Worm (Caenorhabditis elegans) whole organism, L1 larva: ENCODE measurements around the gene D2045.9.

ENCODE experiments used
- C04F5.9 ChIP-seq: sonication (generic microtip); optimal IDR thresholded peaks from 2 replicates; lab custom pipeline; 2016; ENCODE audit warnings: missing genetic modification characterization, missing compliant biosample characterization
- C16A3.4 ChIP-seq: fragments of 150-350 bp; optimal IDR thresholded peaks from 2 replicates; lab custom pipeline; 2014; ENCODE audit warnings: missing biosample characterization, missing genetic modification characterization
- C34B4.2 ChIP-seq: sonication (generic microtip); optimal IDR thresholded peaks from 2 replicates; lab custom pipeline; 2017; ENCODE audit warnings: mild to moderate bottlenecking, missing genetic modification characterization, missing compliant biosample characterization
- Y116A8C.19 ChIP-seq: sonication (generic microtip); optimal IDR thresholded peaks from 2 replicates; lab custom pipeline; 2016; ENCODE audit warnings: missing compliant biosample characterization, missing genetic modification characterization, borderline replicate concordance
- aly-2 ChIP-seq: fragments of 150-350 bp; optimal IDR thresholded peaks from 2 replicates; lab custom pipeline; 2014; ENCODE audit warnings: missing biosample characterization, missing genetic modification characterization
- blmp-1 ChIP-seq: fragments of 150-350 bp; optimal IDR thresholded peaks from 2 replicates; lab custom pipeline; 2014; ENCODE audit warnings: missing biosample characterization, missing genetic modification characterization
- ceh-63 ChIP-seq: fragments of 200-800 bp; sonication (Bioruptor generic); optimal IDR thresholded peaks from 2 replicates; lab custom pipeline; 2018; ENCODE audit warnings: mild to moderate bottlenecking, missing genetic modification characterization, missing compliant biosample characterization
- ceh-82 ChIP-seq, 3 experiments: fragments of 150-350 bp in 1 of 3; sonication (generic microtip) in 2 of 3; optimal IDR thresholded peaks; 2 replicates each; lab custom pipeline; 2014 to 2017; ENCODE audit warnings: missing biosample characterization in 3 of 3, missing genetic modification characterization in 3 of 3
- ceh-90 ChIP-seq: sonication (generic microtip); optimal IDR thresholded peaks from 2 replicates; lab custom pipeline; 2016; ENCODE audit warnings: missing genetic modification characterization, missing compliant biosample characterization
- dpl-1 ChIP-seq, 3 experiments: fragments of 150-350 bp in 2 of 3; sonication (generic microtip) in 1 of 3; optimal IDR thresholded peaks; 2 replicates each; lab custom pipeline; 2014 to 2017; ENCODE audit warnings: missing biosample characterization in 3 of 3, missing genetic modification characterization in 3 of 3, missing genetic modification reagents in 3 of 3
- dsc-1 ChIP-seq: sonication (generic microtip); optimal IDR thresholded peaks from 2 replicates; lab custom pipeline; 2016; ENCODE audit warnings: mild to moderate bottlenecking, missing genetic modification characterization, missing compliant biosample characterization
- efl-1 ChIP-seq, 4 experiments: fragments of 150-350 bp; optimal IDR thresholded peaks in 3 of 4; peaks in 1 of 4; 1 replicate in 1 of 4; 2 replicates in 3 of 4; lab custom pipeline; 2014; ENCODE audit warnings: missing biosample characterization in 2 of 4, missing genetic modification characterization in 2 of 4, missing genetic modification reagents in 2 of 4
- egl-27 ChIP-seq, 2 experiments: fragments of 150-350 bp in 1 of 2; sonication (generic microtip); optimal IDR thresholded peaks; 3 replicates each; lab custom pipeline; 2017 to 2018; ENCODE audit warnings: missing biosample characterization in 2 of 2, missing genetic modification characterization in 2 of 2, missing genetic modification reagents in 2 of 2
- elt-3 ChIP-seq, 6 experiments: fragments of 150-350 bp in 1 of 6; sonication (generic microtip); optimal IDR thresholded peaks; 2 replicates each; lab custom pipeline; 2017 to 2018; ENCODE audit warnings: missing biosample characterization in 6 of 6, missing genetic modification characterization in 6 of 6, inconsistent platforms in 1 of 6
- fkh-10 ChIP-seq: sonication (generic microtip); optimal IDR thresholded peaks from 2 replicates; lab custom pipeline; 2017; ENCODE audit warnings: missing biosample characterization, missing genetic modification reagents, missing genetic modification characterization
- fkh-4 ChIP-seq: sonication (generic microtip); optimal IDR thresholded peaks from 2 replicates; lab custom pipeline; 2016; ENCODE audit warnings: missing compliant biosample characterization, missing genetic modification characterization, borderline replicate concordance
- fkh-8 ChIP-seq: sonication (generic microtip); optimal IDR thresholded peaks from 2 replicates; lab custom pipeline; 2016; ENCODE audit warnings: mild to moderate bottlenecking, missing genetic modification characterization, missing compliant biosample characterization
- hpl-2 ChIP-seq: fragments of 150-350 bp; optimal IDR thresholded peaks from 2 replicates; lab custom pipeline; 2014; ENCODE audit warnings: missing biosample characterization, missing genetic modification reagents, missing genetic modification characterization
- jun-1 ChIP-seq: fragments of 150-350 bp; optimal IDR thresholded peaks from 2 replicates; lab custom pipeline; 2014; ENCODE audit warnings: missing biosample characterization, missing genetic modification reagents, missing genetic modification characterization
- lin-13 ChIP-seq: fragments of 150-350 bp; optimal IDR thresholded peaks from 2 replicates; lab custom pipeline; 2014; ENCODE audit warnings: missing biosample characterization, missing genetic modification reagents, missing genetic modification characterization
- lin-14 ChIP-seq: fragments of 200-800 bp; sonication (Bioruptor generic); optimal IDR thresholded peaks from 2 replicates; lab custom pipeline; 2018; ENCODE audit warnings: mild to moderate bottlenecking, missing genetic modification characterization, moderate library complexity, missing compliant biosample characterization
- lin-15B ChIP-seq: fragments of 150-350 bp; sonication (generic microtip); optimal IDR thresholded peaks from 3 replicates; lab custom pipeline; 2014; ENCODE audit warnings: missing biosample characterization, missing genetic modification characterization
- lin-35 ChIP-seq, 2 experiments: fragments of 150-350 bp; optimal IDR thresholded peaks; 2 replicates each; lab custom pipeline; 2014; ENCODE audit warnings: missing biosample characterization in 2 of 2, missing genetic modification characterization in 2 of 2, missing genetic modification reagents in 2 of 2
- lin-39 ChIP-seq: fragments of 150-350 bp; optimal IDR thresholded peaks from 2 replicates; lab custom pipeline; 2014; ENCODE audit warnings: missing biosample characterization, missing genetic modification reagents, missing genetic modification characterization
- lir-3 ChIP-seq: sonication (generic microtip); optimal IDR thresholded peaks from 2 replicates; lab custom pipeline; 2016; ENCODE audit warnings: mild to moderate bottlenecking, missing genetic modification characterization, moderate library complexity, missing compliant biosample characterization; ENCODE audit not compliant: poor library complexity
- lsy-2 ChIP-seq, 2 experiments: fragments of 150-350 bp; optimal IDR thresholded peaks; 2 replicates each; lab custom pipeline; 2014; ENCODE audit warnings: missing biosample characterization in 2 of 2, missing genetic modification characterization in 2 of 2
- mab-9 ChIP-seq: fragments of 200-800 bp; sonication (Bioruptor generic); IDR thresholded peaks from 2 replicates; pipeline ENCODE4 v1.3.6; 2022; ENCODE audit warnings: missing genetic modification reagents, missing genetic modification characterization, missing compliant biosample characterization
- mdl-1 ChIP-seq, 2 experiments: fragments of 150-350 bp; optimal IDR thresholded peaks; 2 replicates each; lab custom pipeline; 2014 to 2017; ENCODE audit warnings: missing biosample characterization in 2 of 2, missing genetic modification characterization in 2 of 2, inconsistent platforms in 1 of 2
- mef-2 ChIP-seq: fragments of 150-350 bp; optimal IDR thresholded peaks from 2 replicates; lab custom pipeline; 2014; ENCODE audit warnings: missing biosample characterization, missing genetic modification characterization
- mep-1 ChIP-seq: fragments of 150-350 bp; optimal IDR thresholded peaks from 2 replicates; lab custom pipeline; 2014; ENCODE audit warnings: missing biosample characterization, missing genetic modification characterization
- nhr-12 ChIP-seq: sonication (generic microtip); optimal IDR thresholded peaks from 2 replicates; lab custom pipeline; 2017; ENCODE audit warnings: missing biosample characterization, missing genetic modification characterization
- nhr-19 ChIP-seq: fragments of 200-800 bp; sonication (Bioruptor generic); conservative IDR thresholded peaks from 2 replicates; pipeline ENCODE4 v1.3.6; 2022; ENCODE audit warnings: missing genetic modification characterization, missing compliant biosample characterization
- nhr-20 ChIP-seq: sonication (generic microtip); optimal IDR thresholded peaks from 2 replicates; lab custom pipeline; 2016; ENCODE audit warnings: mild to moderate bottlenecking, missing genetic modification characterization, missing compliant biosample characterization
- nhr-237 ChIP-seq: fragments of 150-350 bp; optimal IDR thresholded peaks from 2 replicates; lab custom pipeline; 2014; ENCODE audit warnings: missing biosample characterization, missing genetic modification characterization
- nhr-71 ChIP-seq: sonication (generic microtip); optimal IDR thresholded peaks from 2 replicates; lab custom pipeline; 2016; ENCODE audit warnings: mild to moderate bottlenecking, missing genetic modification characterization, moderate library complexity, missing compliant biosample characterization
- nhr-76 ChIP-seq: sonication (generic microtip); optimal IDR thresholded peaks from 2 replicates; lab custom pipeline; 2017; ENCODE audit warnings: missing biosample characterization, missing genetic modification characterization
- nhr-85 ChIP-seq: sonication (generic microtip); peaks from one replicate; lab custom pipeline; 2016; ENCODE audit warnings: missing genetic modification characterization, inconsistent platforms, missing compliant biosample characterization
- nhr-90 ChIP-seq: sonication (generic microtip); optimal IDR thresholded peaks from 2 replicates; lab custom pipeline; 2016; ENCODE audit warnings: mild to moderate bottlenecking, missing genetic modification characterization, missing compliant biosample characterization; ENCODE audit not compliant: poor library complexity
- rnt-1 ChIP-seq: sonication (generic microtip); optimal IDR thresholded peaks from 2 replicates; lab custom pipeline; 2016; ENCODE audit warnings: mild to moderate bottlenecking, missing genetic modification characterization, moderate library complexity, missing compliant biosample characterization
- skn-1 ChIP-seq: fragments of 150-350 bp; optimal IDR thresholded peaks from 2 replicates; lab custom pipeline; 2014; ENCODE audit warnings: missing biosample characterization, missing genetic modification characterization
- snpc-4 ChIP-seq: fragments of 150-350 bp; optimal IDR thresholded peaks from 2 replicates; lab custom pipeline; 2014; ENCODE audit warnings: missing biosample characterization, missing genetic modification characterization
- snu-23 ChIP-seq: sonication (generic microtip); optimal IDR thresholded peaks from 2 replicates; lab custom pipeline; 2016; ENCODE audit warnings: missing genetic modification characterization, missing compliant biosample characterization
- sox-4 ChIP-seq: sonication (generic microtip); optimal IDR thresholded peaks from 2 replicates; lab custom pipeline; 2016; ENCODE audit warnings: missing genetic modification characterization, missing compliant biosample characterization
- sptf-1 ChIP-seq: fragments of 150-350 bp; optimal IDR thresholded peaks from 2 replicates; lab custom pipeline; 2014; ENCODE audit warnings: missing biosample characterization, missing genetic modification characterization
- swsn-7 ChIP-seq: sonication (generic microtip); optimal IDR thresholded peaks from 2 replicates; lab custom pipeline; 2016; ENCODE audit warnings: missing genetic modification characterization, missing compliant biosample characterization
- tbx-2 ChIP-seq: sonication (generic microtip); optimal IDR thresholded peaks from 2 replicates; lab custom pipeline; 2016; ENCODE audit warnings: missing genetic modification characterization, missing compliant biosample characterization
- unc-130 ChIP-seq: fragments of 150-350 bp; optimal IDR thresholded peaks from 2 replicates; lab custom pipeline; 2017; ENCODE audit warnings: missing biosample characterization, missing genetic modification characterization, inconsistent platforms
- vab-15 ChIP-seq: sonication (generic microtip); optimal IDR thresholded peaks from 2 replicates; lab custom pipeline; 2017; ENCODE audit warnings: missing genotype, mild to moderate bottlenecking, missing genetic modification characterization, missing compliant biosample characterization
- xbp-1 ChIP-seq: sonication (generic microtip); optimal IDR thresholded peaks from 2 replicates; lab custom pipeline; 2016; ENCODE audit warnings: missing genetic modification characterization, missing compliant biosample characterization
- zag-1 ChIP-seq: fragments of 150-350 bp; optimal IDR thresholded peaks from 2 replicates; lab custom pipeline; 2014; ENCODE audit warnings: missing biosample characterization, missing genetic modification characterization
- ztf-4 ChIP-seq: fragments of 150-350 bp; optimal IDR thresholded peaks from 2 replicates; lab custom pipeline; 2014; ENCODE audit warnings: missing biosample characterization, missing genetic modification characterization

The D2045.9 gene

DNA sequence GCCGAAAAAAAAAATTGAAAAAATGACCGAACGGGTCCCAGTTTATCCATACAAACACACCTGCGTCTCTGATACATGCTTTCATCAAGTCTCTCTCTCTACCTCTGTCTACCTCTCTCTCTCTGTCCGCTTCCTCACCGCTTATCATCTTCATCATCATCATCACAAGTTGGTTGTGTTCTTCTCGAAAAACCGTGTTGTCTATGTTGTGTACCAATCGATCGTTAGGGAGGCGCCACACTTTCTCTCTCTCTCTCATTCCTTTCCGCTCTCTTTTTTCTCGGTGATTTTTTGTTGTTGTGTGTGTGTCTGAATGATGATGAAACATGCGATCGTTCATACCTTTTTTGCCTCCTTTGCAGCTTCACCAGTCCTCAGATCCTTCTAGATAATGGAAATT lies 11.4 kb upstream of the D2045.9 start:
- TF ChIP-seq mep-1 (tag; lab: Kevin White, UChicago) (peak; percentile 55), sptf-1 (tag; lab: Kevin White, UChicago) (no peak), nhr-20 (peak; percentile 17), dpl-1 (GFP tag; optimal IDR thresholded peaks at IDR 0.05; lab: Kevin White, UChicago) (peak in 1 of 3 experiments; percentile 23), nhr-19 (GFP tag; lab: Robert Waterston, UW) (no peak), fkh-4 (tag; lab: Kevin White, UChicago) (no peak), unc-130 (tag; lab: Kevin White, UChicago) (no peak), C04F5.9 (tag; lab: Kevin White, UChicago) (no peak), hpl-2 (GFP tag; lab: Kevin White, UChicago) (no peak), ceh-63 (GFP tag; lab: Kevin White, UChicago) (no peak), vab-15 (tag; lab: Kevin White, UChicago) (no peak), dsc-1 (tag; lab: Kevin White, UChicago) (no peak), nhr-76 (tag; lab: Kevin White, UChicago) (no peak), mdl-1 (tag; optimal IDR thresholded peaks at IDR 0.05; lab: Kevin White, UChicago) (peak in 1 of 2 experiments; percentile 31), ceh-82 (tag; optimal IDR thresholded peaks at IDR 0.05; lab: Kevin White, UChicago) (no peak), jun-1 (tag; lab: Kevin White, UChicago) (no peak), ztf-4 (no peak), lir-3 (tag; lab: Kevin White, UChicago) (no peak), skn-1 (tag; lab: Kevin White, UChicago) (peak; percentile 69), efl-1 (optimal IDR thresholded peaks at IDR 0.05; lab: Kevin White, UChicago) (peak; percentile 3 to 12), efl-1 (GFP tag; optimal IDR thresholded peaks at IDR 0.05 in 1 of 2; lab: Kevin White, UChicago) (peak in 1 of 2 experiments; percentile 89), zag-1 (tag; lab: Kevin White, UChicago) (no peak), blmp-1 (tag; lab: Kevin White, UChicago) (peak; percentile 91), lsy-2 (tag; optimal IDR thresholded peaks at IDR 0.05; lab: Kevin White, UChicago) (peak in 1 of 2 experiments; percentile 43), lin-13 (no peak), nhr-12 (tag; lab: Kevin White, UChicago) (no peak), nhr-237 (tag; lab: Kevin White, UChicago) (no peak), nhr-85 (no peak), egl-27 (tag; optimal IDR thresholded peaks at IDR 0.05; lab: Kevin White, UChicago) (no peak), elt-3 (tag; optimal IDR thresholded peaks at IDR 0.05; lab: Kevin White, UChicago) (peak in 2 of 6 experiments; percentile 0 to 72), lin-35 (GFP tag; optimal IDR thresholded peaks at IDR 0.05; lab: Kevin White, UChicago) (peak in 1 of 2 experiments; percentile 70), ceh-90 (tag; lab: Kevin White, UChicago) (no peak), rnt-1 (tag; lab: Kevin White, UChicago) (peak; percentile 32), C16A3.4 (tag; lab: Kevin White, UChicago) (peak; percentile 9), mab-9 (GFP tag; lab: Robert Waterston, UW) (no peak), nhr-90 (tag; lab: Kevin White, UChicago) (peak; percentile 27), aly-2 (tag; lab: Kevin White, UChicago) (no peak), mef-2 (tag; lab: Kevin White, UChicago) (no peak), xbp-1 (tag; lab: Kevin White, UChicago) (no peak), lin-14 (peak; percentile 69), nhr-71 (tag; lab: Kevin White, UChicago) (peak; percentile 28), lin-15B (no peak), snu-23 (GFP tag; lab: Kevin White, UChicago) (peak; percentile 60)
- TF ChIP-seq, all 84 proteins: peak for 16

DNA sequence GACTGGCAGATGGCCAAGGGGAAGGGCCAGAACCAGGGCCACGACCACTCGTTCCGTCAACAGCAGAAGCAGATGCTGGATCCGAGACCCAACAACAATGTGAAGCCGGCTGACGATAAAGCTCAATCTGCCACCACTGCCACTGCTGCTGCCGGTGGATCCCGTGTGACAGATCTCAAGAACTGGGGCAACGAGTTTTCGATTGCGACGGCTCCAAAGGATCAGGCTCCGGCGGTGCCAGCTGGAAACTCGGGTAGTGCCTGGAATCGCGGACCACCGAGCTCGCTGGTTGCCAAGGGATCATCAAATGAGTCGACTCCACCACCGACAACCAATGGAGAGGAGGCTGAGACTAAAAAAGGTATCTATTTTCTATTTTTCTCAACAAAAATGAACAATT lies 10.6 kb upstream of the D2045.9 start:
- TF ChIP-seq swsn-7 (tag; lab: Kevin White, UChicago), result no peak
- TF ChIP-seq Y116A8C.19 (tag; lab: Kevin White, UChicago), result no peak
- no peak for TF ChIP-seq fkh-8
- no peak for TF ChIP-seq C34B4.2 (tag; lab: Kevin White, UChicago)
- TF ChIP-seq snu-23 (GFP tag; lab: Kevin White, UChicago), result no peak
- no peak for TF ChIP-seq lsy-2 (tag; optimal IDR thresholded peaks at IDR 0.05; lab: Kevin White, UChicago)
- no peak for TF ChIP-seq fkh-4 (tag; lab: Kevin White, UChicago)
- no peak for TF ChIP-seq ztf-4
- no peak for TF ChIP-seq fkh-10 (GFP tag; lab: Kevin White, UChicago)
- no peak for TF ChIP-seq lir-3 (tag; lab: Kevin White, UChicago)
- TF ChIP-seq ceh-63 (GFP tag; lab: Kevin White, UChicago), result no peak
- TF ChIP-seq tbx-2 (tag; lab: Kevin White, UChicago), result no peak
- no peak for TF ChIP-seq snpc-4 (tag; lab: Kevin White, UChicago)
- TF ChIP-seq lin-35 (GFP tag; optimal IDR thresholded peaks at IDR 0.05; lab: Kevin White, UChicago), result no peak
- no peak for TF ChIP-seq zag-1 (tag; lab: Kevin White, UChicago)
- no peak for TF ChIP-seq sox-4 (tag; lab: Kevin White, UChicago)
- no peak for TF ChIP-seq lin-39 (tag; lab: Kevin White, UChicago)
- TF ChIP-seq, all 84 proteins: peak for 0
